Fruit fly (Drosophila melanogaster) whole organism, embryonic: ENCODE data around the gene CG33287.

Experiments
- Atf3 ChIP-seq: fragments of 200-800 bp; sonication (Bioruptor generic); optimal IDR thresholded peaks from 3 replicates; lab custom pipeline; 2016; ENCODE audit warnings: missing biosample characterization, missing genetic modification characterization
- Bdp1 ChIP-seq: fragments of 200-800 bp; sonication (Bioruptor generic); optimal IDR thresholded peaks from 3 replicates; lab custom pipeline; 2016; ENCODE audit warnings: missing biosample characterization, missing genetic modification characterization
- Blimp-1 ChIP-seq: fragments of 200-800 bp; sonication (Bioruptor generic); optimal IDR thresholded peaks from 3 replicates; lab custom pipeline; 2018; ENCODE audit warnings: missing biosample characterization, missing genetic modification characterization, mild to moderate bottlenecking, moderate library complexity, missing genetic modification reagents
- CG10431 ChIP-seq: fragments of 200-800 bp; sonication (Bioruptor generic); optimal IDR thresholded peaks from 3 replicates; lab custom pipeline; 2018; ENCODE audit warnings: missing biosample characterization, mild to moderate bottlenecking, missing genetic modification characterization
- CG10543 ChIP-seq: fragments of 200-800 bp; sonication (Bioruptor generic); optimal IDR thresholded peaks from 3 replicates; lab custom pipeline; 2017; ENCODE audit warnings: missing biosample characterization, mild to moderate bottlenecking, missing genetic modification characterization, moderate library complexity
- CG12071 ChIP-seq: fragments of 200-800 bp; sonication (Bioruptor generic); optimal IDR thresholded peaks from 3 replicates; lab custom pipeline; 2018; ENCODE audit warnings: missing biosample characterization, mild to moderate bottlenecking, missing genetic modification characterization
- CG12659 ChIP-seq: fragments of 200-800 bp; sonication (Bioruptor generic); optimal IDR thresholded peaks from 3 replicates; lab custom pipeline; 2017; ENCODE audit warnings: mild to moderate bottlenecking, missing biosample characterization, missing genetic modification reagents, missing genetic modification characterization
- CG12769 ChIP-seq: fragments of 200-800 bp; sonication (Bioruptor generic); optimal IDR thresholded peaks from 2 replicates; lab custom pipeline; 2019; ENCODE audit warnings: missing biosample characterization, mild to moderate bottlenecking, missing genetic modification characterization, moderate library complexity
- CG13123 ChIP-seq: fragments of 200-800 bp; sonication (Bioruptor generic); optimal IDR thresholded peaks from 2 replicates; lab custom pipeline; 2016; ENCODE audit warnings: missing biosample characterization, missing genetic modification characterization
- CG14860 ChIP-seq: fragments of 200-800 bp; sonication (Bioruptor generic); IDR thresholded peaks from 3 replicates; pipeline ENCODE4 v1.3.6; 2022; ENCODE audit warnings: missing biosample characterization, missing genetic modification characterization; ENCODE audit not compliant: partially characterized antibody
- CG15073 ChIP-seq: fragments of 200-800 bp; sonication (Bioruptor generic); optimal IDR thresholded peaks from 2 replicates; lab custom pipeline; 2016; ENCODE audit warnings: missing biosample characterization, missing genetic modification characterization
- CG15269 ChIP-seq: fragments of 200-800 bp; sonication (Bioruptor generic); optimal IDR thresholded peaks from 2 replicates; lab custom pipeline; 2018; ENCODE audit warnings: missing biosample characterization, mild to moderate bottlenecking, missing genetic modification characterization, moderate library complexity
- CG15601 ChIP-seq: fragments of 200-800 bp; sonication (Bioruptor generic); optimal IDR thresholded peaks from 3 replicates; lab custom pipeline; 2019; ENCODE audit warnings: missing biosample characterization, mild to moderate bottlenecking, missing genetic modification characterization, moderate library complexity
- CG16863 ChIP-seq: fragments of 200-800 bp; sonication (Bioruptor generic); optimal IDR thresholded peaks from 3 replicates; lab custom pipeline; 2016; ENCODE audit warnings: missing biosample characterization, missing genetic modification characterization
- CG1792 ChIP-seq: fragments of 200-800 bp; sonication (Bioruptor generic); optimal IDR thresholded peaks from 2 replicates; lab custom pipeline; 2016; ENCODE audit warnings: missing biosample characterization, missing genetic modification characterization
- CG2875 ChIP-seq: fragments of 200-800 bp; sonication (Bioruptor generic); optimal IDR thresholded peaks from 2 replicates; lab custom pipeline; 2017; ENCODE audit warnings: missing biosample characterization, mild to moderate bottlenecking, missing genetic modification characterization, missing genetic modification reagents
- CG30431 ChIP-seq: fragments of 200-800 bp; sonication (Bioruptor generic); optimal IDR thresholded peaks from 2 replicates; lab custom pipeline; 2017; ENCODE audit warnings: missing biosample characterization, missing genetic modification characterization
- CG31365 ChIP-seq: fragments of 200-800 bp; sonication (Bioruptor generic); optimal IDR thresholded peaks from 2 replicates; lab custom pipeline; 2018; ENCODE audit warnings: missing biosample characterization, mild to moderate bottlenecking, missing genetic modification characterization
- CG34422 ChIP-seq: fragments of 200-800 bp; sonication (Bioruptor generic); IDR thresholded peaks from 3 replicates; pipeline ENCODE4 v1.3.6; 2022; ENCODE audit warnings: missing biosample characterization, missing genetic modification characterization
- CG4707 ChIP-seq: fragments of 200-800 bp; sonication (Bioruptor generic); optimal IDR thresholded peaks from 2 replicates; lab custom pipeline; 2018; ENCODE audit warnings: missing biosample characterization, mild to moderate bottlenecking, missing genetic modification characterization, moderate library complexity
- CG4730 ChIP-seq: fragments of 200-800 bp; sonication (Bioruptor generic); IDR thresholded peaks from 2 replicates; pipeline ENCODE4 v1.3.6; 2022; ENCODE audit warnings: missing biosample characterization, missing genetic modification characterization
- CG9727 ChIP-seq: fragments of 200-800 bp; sonication (Bioruptor generic); optimal IDR thresholded peaks from 3 replicates; lab custom pipeline; 2017; ENCODE audit warnings: missing biosample characterization, mild to moderate bottlenecking, missing genetic modification characterization
- CG9876 ChIP-seq: fragments of 200-800 bp; sonication (Bioruptor generic); optimal IDR thresholded peaks from 2 replicates; lab custom pipeline; 2016; ENCODE audit warnings: missing biosample characterization, missing genetic modification characterization
- Camta ChIP-seq: fragments of 200-800 bp; sonication (Bioruptor generic); optimal IDR thresholded peaks from 2 replicates; lab custom pipeline; 2016; ENCODE audit warnings: missing biosample characterization, missing genetic modification characterization
- Dref ChIP-seq: fragments of 200-800 bp; sonication (Bioruptor generic); IDR thresholded peaks from 2 replicates; pipeline ENCODE4 v1.3.6; 2022; ENCODE audit warnings: missing biosample characterization, missing genetic modification characterization
- Drgx ChIP-seq: fragments of 200-800 bp; sonication (Bioruptor generic); IDR thresholded peaks from 2 replicates; pipeline ENCODE4 v1.3.6; 2022; ENCODE audit warnings: missing biosample characterization, missing genetic modification characterization
- Hey ChIP-seq: fragments of 200-800 bp; sonication (Bioruptor generic); optimal IDR thresholded peaks from 3 replicates; lab custom pipeline; 2018; ENCODE audit warnings: missing biosample characterization, mild to moderate bottlenecking, missing genetic modification characterization
- Hr51 ChIP-seq, 2 experiments: fragments of 200-800 bp; sonication (Bioruptor generic); optimal IDR thresholded peaks; 2 replicates in 1 of 2; 3 replicates in 1 of 2; lab custom pipeline; 2016 to 2018; ENCODE audit warnings: missing biosample characterization in 2 of 2, missing genetic modification characterization in 2 of 2, mild to moderate bottlenecking in 1 of 2, moderate library complexity in 1 of 2
- Jarid2 ChIP-seq: fragments of 200-800 bp; sonication (Bioruptor generic); optimal IDR thresholded peaks from 3 replicates; lab custom pipeline; 2017; ENCODE audit warnings: mild to moderate bottlenecking, missing biosample characterization, missing genetic modification reagents, missing genetic modification characterization
- NFAT ChIP-seq: fragments of 200-800 bp; sonication (Bioruptor generic); IDR thresholded peaks from 2 replicates; pipeline ENCODE4 v1.3.6; 2022; ENCODE audit warnings: missing biosample characterization, missing genetic modification characterization
- Nf-YA ChIP-seq: fragments of 200-800 bp; sonication (Bioruptor generic); IDR thresholded peaks from 2 replicates; pipeline ENCODE4 v1.3.6; 2022; ENCODE audit warnings: missing biosample characterization, missing genetic modification characterization
- Side ChIP-seq: fragments of 200-800 bp; sonication (Bioruptor generic); optimal IDR thresholded peaks from 2 replicates; lab custom pipeline; 2016; ENCODE audit warnings: missing biosample characterization, missing genetic modification characterization
- Sry-β ChIP-seq: fragments of 200-800 bp; sonication (Bioruptor generic); optimal IDR thresholded peaks from 2 replicates; lab custom pipeline; 2018; ENCODE audit warnings: missing biosample characterization, mild to moderate bottlenecking, missing genetic modification characterization, moderate library complexity
- bab2 ChIP-seq: fragments of 200-800 bp; sonication (Bioruptor generic); optimal IDR thresholded peaks from 2 replicates; lab custom pipeline; 2016; ENCODE audit warnings: missing biosample characterization, missing genetic modification characterization
- chm ChIP-seq: fragments of 200-800 bp; sonication (Bioruptor generic); IDR thresholded peaks from 2 replicates; pipeline ENCODE4 v1.3.6; 2022; ENCODE audit warnings: missing biosample characterization, missing genetic modification characterization
- dmrt11E ChIP-seq: fragments of 200-800 bp; sonication (Bioruptor generic); optimal IDR thresholded peaks from 3 replicates; lab custom pipeline; 2018; ENCODE audit warnings: missing biosample characterization, mild to moderate bottlenecking, missing genetic modification characterization, moderate library complexity
- fd102C ChIP-seq: fragments of 200-800 bp; sonication (Bioruptor generic); optimal IDR thresholded peaks from 2 replicates; lab custom pipeline; 2018; ENCODE audit warnings: missing biosample characterization, mild to moderate bottlenecking, missing genetic modification characterization, moderate library complexity
- fu2 ChIP-seq: fragments of 200-800 bp; sonication (Bioruptor generic); optimal IDR thresholded peaks from 2 replicates; lab custom pipeline; 2016; ENCODE audit warnings: missing biosample characterization, missing genetic modification characterization
- gro ChIP-seq: fragments of 200-800 bp; sonication (Bioruptor generic); optimal IDR thresholded peaks from 2 replicates; lab custom pipeline; 2016; ENCODE audit warnings: missing biosample characterization, missing genetic modification characterization
- gsb-n ChIP-seq: fragments of 200-800 bp; sonication (Bioruptor generic); optimal IDR thresholded peaks from 3 replicates; lab custom pipeline; 2018; ENCODE audit warnings: missing biosample characterization, mild to moderate bottlenecking, missing genetic modification characterization
- jigr1 ChIP-seq: fragments of 200-800 bp; sonication (Bioruptor generic); IDR thresholded peaks from 3 replicates; pipeline ENCODE4 v1.3.6; 2022; ENCODE audit warnings: missing biosample characterization, missing genetic modification characterization
- ken ChIP-seq: fragments of 200-800 bp; sonication (Bioruptor generic); IDR thresholded peaks from 3 replicates; pipeline ENCODE4 v1.3.6; 2022; ENCODE audit warnings: missing biosample characterization, missing genetic modification characterization
- lbe ChIP-seq: fragments of 200-800 bp; sonication (Bioruptor generic); optimal IDR thresholded peaks from 2 replicates; lab custom pipeline; 2016; ENCODE audit warnings: missing biosample characterization, mild to moderate bottlenecking, missing genetic modification characterization
- mirr ChIP-seq: fragments of 200-800 bp; sonication (Bioruptor generic); optimal IDR thresholded peaks from 3 replicates; lab custom pipeline; 2018; ENCODE audit warnings: missing biosample characterization, mild to moderate bottlenecking, missing genetic modification characterization
- nau ChIP-seq: fragments of 200-800 bp; sonication (Bioruptor generic); optimal IDR thresholded peaks from 3 replicates; lab custom pipeline; 2017; ENCODE audit warnings: missing biosample characterization, mild to moderate bottlenecking, missing genetic modification characterization, missing genetic modification reagents
- onecut ChIP-seq: fragments of 200-800 bp; sonication (Bioruptor generic); IDR thresholded peaks from 2 replicates; pipeline ENCODE4 v1.3.6; 2022; ENCODE audit warnings: missing biosample characterization, missing genetic modification characterization
- org-1 ChIP-seq: fragments of 200-800 bp; sonication (Bioruptor generic); optimal IDR thresholded peaks from 2 replicates; lab custom pipeline; 2017; ENCODE audit warnings: missing biosample characterization, missing genetic modification characterization
- pb ChIP-seq: fragments of 200-800 bp; sonication (Bioruptor generic); optimal IDR thresholded peaks from 3 replicates; lab custom pipeline; 2016; ENCODE audit warnings: missing biosample characterization, missing genetic modification characterization
- sens-2 ChIP-seq: fragments of 200-800 bp; sonication (Bioruptor generic); IDR thresholded peaks from 2 replicates; pipeline ENCODE4 v1.3.6; 2022; ENCODE audit warnings: missing biosample characterization, missing genetic modification characterization
- unpg ChIP-seq: fragments of 200-800 bp; sonication (Bioruptor generic); optimal IDR thresholded peaks from 3 replicates; lab custom pipeline; 2018; ENCODE audit warnings: missing biosample characterization, mild to moderate bottlenecking, missing genetic modification characterization, moderate library complexity

Gene CG33287

dm6 chr3L:20944180-20944579, 26.3 kb downstream of the CG33287 start:
- TF ChIP-seq pb (peak; percentile 15), Sry-β (GFP tag; lab: Kevin White, UChicago) (peak; percentile 33), Hr51 (GFP tag; optimal IDR thresholded peaks at IDR 0.05; lab: Kevin White, UChicago) (peak in 1 of 2 experiments; percentile 42), Drgx (GFP tag; lab: Robert Waterston, UW) (no peak), CG31365 (tag; lab: Kevin White, UChicago) (peak; percentile 9), NFAT (GFP tag; lab: Robert Waterston, UW) (no peak), fu2 (GFP tag; lab: Kevin White, UChicago) (no peak), CG15269 (tag; lab: Kevin White, UChicago) (no peak), CG30431 (GFP tag; lab: Kevin White, UChicago) (peak; percentile 15), onecut (GFP tag; lab: Robert Waterston, UW) (peak; percentile 35; the same call in 1 of the 2 replicates), CG10543 (GFP tag; lab: Kevin White, UChicago) (no peak), Side (GFP tag; lab: Kevin White, UChicago) (peak; percentile 29), Atf3 (peak; percentile 9), CG12071 (peak; percentile 26), chm (GFP tag; lab: Robert Waterston, UW) (peak; percentile 40; the same call in 1 of the 2 replicates), Bdp1 (GFP tag; lab: Kevin White, UChicago) (peak; percentile 40), bab2 (peak; percentile 53), CG15601 (tag; lab: Kevin White, UChicago) (peak; percentile 47), Dref (GFP tag; lab: Robert Waterston, UW) (no peak), CG12659 (GFP tag; lab: Kevin White, UChicago) (no peak), CG13123 (GFP tag; lab: Kevin White, UChicago) (peak; percentile 14), Camta (GFP tag; lab: Kevin White, UChicago) (peak; percentile 26), CG9727 (GFP tag; lab: Kevin White, UChicago) (peak; percentile 71), org-1 (GFP tag; lab: Kevin White, UChicago) (peak; percentile 51), CG16863 (GFP tag; lab: Kevin White, UChicago) (peak; percentile 44), CG4707 (GFP tag; lab: Kevin White, UChicago) (peak; percentile 27), CG1792 (GFP tag; lab: Kevin White, UChicago) (no peak), CG14860 (GFP tag; lab: Robert Waterston, UW) (no peak), CG15073 (GFP tag; lab: Kevin White, UChicago) (no peak), jigr1 (GFP tag; lab: Robert Waterston, UW) (no peak), sens-2 (GFP tag; lab: Robert Waterston, UW) (0 out of 2 replicates have a peak, but pooled peaks have one; percentile 32), Hey (tag; lab: Kevin White, UChicago) (peak; percentile 25), CG10431 (peak; percentile 31), nau (GFP tag; lab: Kevin White, UChicago) (peak; percentile 29), Jarid2 (GFP tag; lab: Kevin White, UChicago) (no peak), dmrt11E (tag; lab: Kevin White, UChicago) (peak; percentile 53), gsb-n (tag; lab: Kevin White, UChicago) (peak; percentile 55), ken (GFP tag; lab: Robert Waterston, UW) (no peak), Nf-YA (GFP tag; lab: Robert Waterston, UW) (0 out of 2 replicates have a peak, but pooled peaks have one; percentile 14), CG12769 (tag; lab: Kevin White, UChicago) (peak; percentile 29), gro (GFP tag; lab: Kevin White, UChicago) (no peak), CG34422 (GFP tag; lab: Robert Waterston, UW) (no peak), CG9876 (peak; percentile 55), mirr (no peak), Blimp-1 (peak; percentile 4), fd102C (GFP tag; lab: Kevin White, UChicago) (peak; percentile 47), unpg (GFP tag; lab: Kevin White, UChicago) (peak; percentile 19), CG2875 (GFP tag; lab: Kevin White, UChicago) (peak; percentile 42), lbe (no peak), CG4730 (GFP tag; lab: Robert Waterston, UW) (no peak)
